Worm (Caenorhabditis elegans) whole organism, L1 larva: ENCODE data around the gene C27D6.12.
A peak's percentile ranks its signal among the peaks of the same experiment; 100 is the strongest.

Experiments used
- C16A3.4 ChIP-seq: fragments of 150-350 bp; optimal IDR thresholded peaks from 2 replicates; lab custom pipeline; 2014; ENCODE audit warnings: missing biosample characterization, missing genetic modification characterization
- F16B12.6 ChIP-seq: fragments of 150-350 bp; optimal IDR thresholded peaks from 2 replicates; lab custom pipeline; 2014; ENCODE audit warnings: missing biosample characterization, missing genetic modification characterization
- Y116A8C.19 ChIP-seq: sonication (generic microtip); optimal IDR thresholded peaks from 2 replicates; lab custom pipeline; 2016; ENCODE audit warnings: missing compliant biosample characterization, missing genetic modification characterization, borderline replicate concordance
- ces-1 ChIP-seq: fragments of 150-350 bp; optimal IDR thresholded peaks from 2 replicates; lab custom pipeline; 2014; ENCODE audit warnings: missing biosample characterization, missing genetic modification reagents, missing genetic modification characterization
- dsc-1 ChIP-seq: sonication (generic microtip); optimal IDR thresholded peaks from 2 replicates; lab custom pipeline; 2016; ENCODE audit warnings: mild to moderate bottlenecking, missing genetic modification characterization, missing compliant biosample characterization
- efl-1 ChIP-seq, 4 experiments: fragments of 150-350 bp; optimal IDR thresholded peaks in 3 of 4; peaks in 1 of 4; 1 replicate in 1 of 4; 2 replicates in 3 of 4; lab custom pipeline; 2014; ENCODE audit warnings: missing biosample characterization in 2 of 4, missing genetic modification characterization in 2 of 4, missing genetic modification reagents in 2 of 4
- elt-2 ChIP-seq: sonication (generic microtip); optimal IDR thresholded peaks from 2 replicates; lab custom pipeline; 2016; ENCODE audit warnings: missing genetic modification characterization, mild to moderate bottlenecking, inconsistent platforms, missing compliant biosample characterization, missing genetic modification reagents
- elt-3 ChIP-seq, 6 experiments: fragments of 150-350 bp in 1 of 6; sonication (generic microtip); optimal IDR thresholded peaks; 2 replicates each; lab custom pipeline; 2017 to 2018; ENCODE audit warnings: missing biosample characterization in 6 of 6, missing genetic modification characterization in 6 of 6, inconsistent platforms in 1 of 6
- ets-5 ChIP-seq: fragments of 200-800 bp; sonication (Bioruptor generic); IDR thresholded peaks from 2 replicates; pipeline ENCODE4 v1.3.6; 2022; ENCODE audit warnings: missing genetic modification characterization, missing compliant biosample characterization
- fkh-10 ChIP-seq: sonication (generic microtip); optimal IDR thresholded peaks from 2 replicates; lab custom pipeline; 2017; ENCODE audit warnings: missing biosample characterization, missing genetic modification reagents, missing genetic modification characterization
- fkh-8 ChIP-seq: sonication (generic microtip); optimal IDR thresholded peaks from 2 replicates; lab custom pipeline; 2016; ENCODE audit warnings: mild to moderate bottlenecking, missing genetic modification characterization, missing compliant biosample characterization
- fos-1 ChIP-seq: fragments of 150-350 bp; optimal IDR thresholded peaks from 2 replicates; lab custom pipeline; 2014; ENCODE audit warnings: missing biosample characterization, missing genetic modification characterization
- hlh-4 ChIP-seq: sonication (generic microtip); optimal IDR thresholded peaks from 2 replicates; lab custom pipeline; 2016; ENCODE audit warnings: mild to moderate bottlenecking, missing genetic modification characterization, missing compliant biosample characterization
- isw-1 ChIP-seq: fragments of 200-800 bp; sonication (Bioruptor generic); IDR thresholded peaks from 2 replicates; pipeline ENCODE4 v1.3.6; 2022; ENCODE audit warnings: missing genetic modification characterization, missing compliant biosample characterization
- lin-13 ChIP-seq: fragments of 150-350 bp; optimal IDR thresholded peaks from 2 replicates; lab custom pipeline; 2014; ENCODE audit warnings: missing biosample characterization, missing genetic modification reagents, missing genetic modification characterization
- lin-14 ChIP-seq: fragments of 200-800 bp; sonication (Bioruptor generic); optimal IDR thresholded peaks from 2 replicates; lab custom pipeline; 2018; ENCODE audit warnings: mild to moderate bottlenecking, missing genetic modification characterization, moderate library complexity, missing compliant biosample characterization
- lin-15B ChIP-seq: fragments of 150-350 bp; sonication (generic microtip); optimal IDR thresholded peaks from 3 replicates; lab custom pipeline; 2014; ENCODE audit warnings: missing biosample characterization, missing genetic modification characterization
- lin-35 ChIP-seq, 2 experiments: fragments of 150-350 bp; optimal IDR thresholded peaks; 2 replicates each; lab custom pipeline; 2014; ENCODE audit warnings: missing biosample characterization in 2 of 2, missing genetic modification characterization in 2 of 2, missing genetic modification reagents in 2 of 2
- lsy-2 ChIP-seq, 2 experiments: fragments of 150-350 bp; optimal IDR thresholded peaks; 2 replicates each; lab custom pipeline; 2014; ENCODE audit warnings: missing biosample characterization in 2 of 2, missing genetic modification characterization in 2 of 2
- mdl-1 ChIP-seq, 2 experiments: fragments of 150-350 bp; optimal IDR thresholded peaks; 2 replicates each; lab custom pipeline; 2014 to 2017; ENCODE audit warnings: missing biosample characterization in 2 of 2, missing genetic modification characterization in 2 of 2, inconsistent platforms in 1 of 2
- mep-1 ChIP-seq: fragments of 150-350 bp; optimal IDR thresholded peaks from 2 replicates; lab custom pipeline; 2014; ENCODE audit warnings: missing biosample characterization, missing genetic modification characterization
- nhr-19 ChIP-seq: fragments of 200-800 bp; sonication (Bioruptor generic); conservative IDR thresholded peaks from 2 replicates; pipeline ENCODE4 v1.3.6; 2022; ENCODE audit warnings: missing genetic modification characterization, missing compliant biosample characterization
- nhr-20 ChIP-seq: sonication (generic microtip); optimal IDR thresholded peaks from 2 replicates; lab custom pipeline; 2016; ENCODE audit warnings: mild to moderate bottlenecking, missing genetic modification characterization, missing compliant biosample characterization
- nhr-28 ChIP-seq: fragments of 150-350 bp; optimal IDR thresholded peaks from 2 replicates; lab custom pipeline; 2014; ENCODE audit warnings: missing biosample characterization, missing genetic modification characterization
- nhr-71 ChIP-seq: sonication (generic microtip); optimal IDR thresholded peaks from 2 replicates; lab custom pipeline; 2016; ENCODE audit warnings: mild to moderate bottlenecking, missing genetic modification characterization, moderate library complexity, missing compliant biosample characterization
- nhr-76 ChIP-seq: sonication (generic microtip); optimal IDR thresholded peaks from 2 replicates; lab custom pipeline; 2017; ENCODE audit warnings: missing biosample characterization, missing genetic modification characterization
- nhr-77 ChIP-seq: fragments of 150-350 bp; optimal IDR thresholded peaks from 2 replicates; lab custom pipeline; 2014; ENCODE audit warnings: missing biosample characterization, missing genetic modification characterization
- nhr-84 ChIP-seq: sonication (generic microtip); optimal IDR thresholded peaks from 2 replicates; lab custom pipeline; 2017; ENCODE audit warnings: missing biosample characterization, missing genetic modification characterization
- nhr-85 ChIP-seq: sonication (generic microtip); peaks from one replicate; lab custom pipeline; 2016; ENCODE audit warnings: missing genetic modification characterization, inconsistent platforms, missing compliant biosample characterization
- nhr-90 ChIP-seq: sonication (generic microtip); optimal IDR thresholded peaks from 2 replicates; lab custom pipeline; 2016; ENCODE audit warnings: mild to moderate bottlenecking, missing genetic modification characterization, missing compliant biosample characterization; ENCODE audit not compliant: poor library complexity
- pqm-1 ChIP-seq: sonication (generic microtip); optimal IDR thresholded peaks from 3 replicates; lab custom pipeline; 2017; ENCODE audit warnings: missing biosample characterization, missing genetic modification characterization
- rnt-1 ChIP-seq: sonication (generic microtip); optimal IDR thresholded peaks from 2 replicates; lab custom pipeline; 2016; ENCODE audit warnings: mild to moderate bottlenecking, missing genetic modification characterization, moderate library complexity, missing compliant biosample characterization
- skn-1 ChIP-seq: fragments of 150-350 bp; optimal IDR thresholded peaks from 2 replicates; lab custom pipeline; 2014; ENCODE audit warnings: missing biosample characterization, missing genetic modification characterization
- snu-23 ChIP-seq: sonication (generic microtip); optimal IDR thresholded peaks from 2 replicates; lab custom pipeline; 2016; ENCODE audit warnings: missing genetic modification characterization, missing compliant biosample characterization
- sox-4 ChIP-seq: sonication (generic microtip); optimal IDR thresholded peaks from 2 replicates; lab custom pipeline; 2016; ENCODE audit warnings: missing genetic modification characterization, missing compliant biosample characterization
- sup-37 ChIP-seq: fragments of 200-800 bp; sonication (Bioruptor generic); optimal IDR thresholded peaks from 2 replicates; lab custom pipeline; 2018; ENCODE audit warnings: mild to moderate bottlenecking, missing genetic modification characterization, missing compliant biosample characterization
- tlp-1 ChIP-seq: fragments of 150-350 bp; optimal IDR thresholded peaks from 2 replicates; lab custom pipeline; 2014; ENCODE audit warnings: missing biosample characterization, missing genetic modification characterization
- unc-130 ChIP-seq: fragments of 150-350 bp; optimal IDR thresholded peaks from 2 replicates; lab custom pipeline; 2017; ENCODE audit warnings: missing biosample characterization, missing genetic modification characterization, inconsistent platforms
- unc-62 ChIP-seq: fragments of 150-350 bp; optimal IDR thresholded peaks from 2 replicates; lab custom pipeline; 2014; ENCODE audit warnings: missing biosample characterization, missing genetic modification reagents, missing genetic modification characterization
- unc-98 ChIP-seq: fragments of 200-800 bp; sonication (Bioruptor generic); IDR thresholded peaks from 2 replicates; pipeline ENCODE4 v1.3.6; 2022; ENCODE audit warnings: missing genetic modification characterization, missing compliant biosample characterization
- zag-1 ChIP-seq: fragments of 150-350 bp; optimal IDR thresholded peaks from 2 replicates; lab custom pipeline; 2014; ENCODE audit warnings: missing biosample characterization, missing genetic modification characterization
- ztf-11 ChIP-seq, 2 experiments: sonication (generic microtip); optimal IDR thresholded peaks; 2 replicates each; lab custom pipeline; 2016 to 2017; ENCODE audit warnings: missing genetic modification characterization in 2 of 2, missing biosample characterization in 1 of 2, missing compliant biosample characterization in 1 of 2
- ztf-4 ChIP-seq: fragments of 150-350 bp; optimal IDR thresholded peaks from 2 replicates; lab custom pipeline; 2014; ENCODE audit warnings: missing biosample characterization, missing genetic modification characterization

The C27D6.12 gene

DNA sequence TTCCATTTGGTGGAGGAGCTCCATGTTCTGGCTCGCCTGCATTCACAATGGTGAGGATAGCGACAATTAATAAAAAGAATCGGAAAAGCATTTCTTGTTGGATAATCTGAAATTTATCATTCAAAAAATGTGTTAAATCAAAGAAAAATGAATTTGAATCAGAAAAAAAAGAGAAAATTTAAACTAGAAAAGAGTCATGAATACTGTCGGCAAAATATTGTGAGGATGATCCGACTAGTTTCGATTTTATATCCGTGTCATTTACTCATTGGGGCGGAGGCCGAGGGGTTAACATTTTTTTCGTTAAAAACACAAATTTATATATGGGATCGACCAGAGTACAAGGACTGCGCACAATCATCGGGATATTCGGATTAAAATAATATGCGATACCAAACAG lies at the start of gene C27D6.12:
Gene C27D6.12 (minus strand): TSS at position 101 of the 400 bp plus-strand sequence.
- no peak for TF ChIP-seq lin-15B
- no peak for TF ChIP-seq nhr-84 (tag; lab: Kevin White, UChicago)
- no peak for TF ChIP-seq nhr-28 (tag; lab: Kevin White, UChicago)
- TF ChIP-seq ces-1: no peak
- no peak for TF ChIP-seq unc-62 (GFP tag; lab: Kevin White, UChicago)
- no peak for TF ChIP-seq zag-1 (tag; lab: Kevin White, UChicago)
- TF ChIP-seq pqm-1 (tag; lab: Kevin White, UChicago): no peak

DNA sequence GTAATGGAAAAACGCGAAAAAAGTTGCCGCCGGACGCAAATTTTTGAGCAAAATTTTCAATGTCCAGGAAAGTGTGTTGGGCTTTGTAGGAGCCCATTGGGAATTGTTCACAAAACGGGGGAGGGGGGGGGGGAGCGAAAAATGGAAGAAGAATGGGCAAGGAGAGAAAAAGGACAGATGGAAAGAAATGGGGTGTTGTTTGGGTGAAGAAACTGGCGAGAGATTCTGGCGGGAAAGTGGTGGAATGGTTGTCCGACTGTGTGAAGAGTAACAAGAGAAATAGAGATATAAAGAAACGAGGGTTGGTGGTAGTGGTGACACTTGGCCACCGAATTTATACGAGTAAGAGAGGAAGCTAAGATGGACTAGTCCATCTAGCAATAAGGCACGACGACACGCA lies 48.5 kb upstream of the C27D6.12 start:
- peak in 1 of 2 experiments; percentile 21 for TF ChIP-seq efl-1 (optimal IDR thresholded peaks at IDR 0.05; lab: Kevin White, UChicago)
- no peak for TF ChIP-seq efl-1 (GFP tag; optimal IDR thresholded peaks at IDR 0.05 in 1 of 2; lab: Kevin White, UChicago)
- TF ChIP-seq rnt-1 (tag; lab: Kevin White, UChicago): peak; percentile 13
- TF ChIP-seq lin-14 (GFP tag; lab: Kevin White, UChicago): peak; percentile 66
- TF ChIP-seq unc-130 (tag; lab: Kevin White, UChicago): no peak

ce11 chrII:5225284-5225683 lies 47.5 kb upstream of the C27D6.12 start, which contains the start of gene dsh-1:
Gene dsh-1 (minus strand): TSS chrII:5225384.
- TF ChIP-seq lin-35 (GFP tag; optimal IDR thresholded peaks at IDR 0.05; lab: Kevin White, UChicago): peak in 1 of 2 experiments; percentile 2
- peak; percentile 68 for TF ChIP-seq F16B12.6 (tag; lab: Kevin White, UChicago)
- no peak for TF ChIP-seq snu-23 (GFP tag; lab: Kevin White, UChicago)
- TF ChIP-seq elt-3 (tag; optimal IDR thresholded peaks at IDR 0.05; lab: Kevin White, UChicago): no peak
- TF ChIP-seq lin-15B: no peak

DNA sequence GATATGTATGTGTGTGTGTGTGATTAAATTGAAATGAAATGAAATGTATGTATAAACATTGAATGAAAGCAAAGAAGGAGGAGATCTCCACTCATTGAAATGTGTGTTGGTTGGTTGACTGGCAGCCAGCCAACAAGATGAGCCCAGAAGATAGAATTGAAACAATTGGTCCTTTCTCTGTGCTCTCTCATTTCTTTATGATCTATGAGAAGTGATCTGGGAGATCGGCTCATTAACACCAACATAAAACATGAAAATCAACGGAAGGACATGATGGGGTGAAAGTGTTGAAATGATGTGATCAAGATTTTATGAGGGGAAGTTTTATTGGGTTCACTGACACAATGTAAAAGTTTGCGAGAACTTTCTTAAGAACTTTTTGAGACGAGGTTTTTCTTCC lies 45.0 kb upstream of the C27D6.12 start:
- TF ChIP-seq lin-14 (GFP tag; lab: Kevin White, UChicago) (peak; percentile 5), ztf-4 (tag; lab: Kevin White, UChicago) (no peak), rnt-1 (tag; lab: Kevin White, UChicago) (peak; percentile 72), nhr-28 (tag; lab: Kevin White, UChicago) (no peak), C16A3.4 (tag; lab: Kevin White, UChicago) (no peak), dsc-1 (tag; lab: Kevin White, UChicago) (peak; percentile 32), nhr-76 (tag; lab: Kevin White, UChicago) (no peak), lsy-2 (tag; optimal IDR thresholded peaks at IDR 0.05; lab: Kevin White, UChicago) (peak in 1 of 2 experiments; percentile 1), snu-23 (GFP tag; lab: Kevin White, UChicago) (peak; percentile 1), nhr-71 (tag; lab: Kevin White, UChicago) (peak; percentile 41)

- TF ChIP-seq sup-37 (GFP tag; lab: Kevin White, UChicago): no peak
- no peak for TF ChIP-seq unc-98 (GFP tag; lab: Robert Waterston, UW)
- no peak for TF ChIP-seq skn-1 (tag; lab: Kevin White, UChicago)
- peak; percentile 2 for TF ChIP-seq C16A3.4 (tag; lab: Kevin White, UChicago)
- peak; percentile 96 for TF ChIP-seq dsc-1 (tag; lab: Kevin White, UChicago)
- TF ChIP-seq nhr-19 (GFP tag; lab: Robert Waterston, UW): no peak
- TF ChIP-seq Y116A8C.19 (tag; lab: Kevin White, UChicago): no peak
- no peak for TF ChIP-seq lin-13 (GFP tag; lab: Kevin White, UChicago)
- no peak for TF ChIP-seq nhr-77 (tag; lab: Kevin White, UChicago)
- TF ChIP-seq mdl-1 (tag; optimal IDR thresholded peaks at IDR 0.05; lab: Kevin White, UChicago): no peak
- TF ChIP-seq lsy-2 (tag; optimal IDR thresholded peaks at IDR 0.05; lab: Kevin White, UChicago): peak in 1 of 2 experiments; percentile 19
- TF ChIP-seq tlp-1 (tag; lab: Kevin White, UChicago): no peak
- TF ChIP-seq fos-1 (tag; lab: Kevin White, UChicago): no peak
- TF ChIP-seq lin-15B: no peak
- TF ChIP-seq unc-62 (GFP tag; lab: Kevin White, UChicago): no peak
- no peak for TF ChIP-seq efl-1 (optimal IDR thresholded peaks at IDR 0.05; lab: Kevin White, UChicago)
- no peak for TF ChIP-seq efl-1 (GFP tag; optimal IDR thresholded peaks at IDR 0.05 in 1 of 2; lab: Kevin White, UChicago)
- no peak for TF ChIP-seq nhr-85
- no peak for TF ChIP-seq sox-4
- no peak for TF ChIP-seq elt-2 (tag; lab: Kevin White, UChicago)
- TF ChIP-seq F16B12.6 (tag; lab: Kevin White, UChicago): no peak
- no peak for TF ChIP-seq hlh-4 (tag; lab: Kevin White, UChicago)
- no peak for TF ChIP-seq nhr-20 (tag; lab: Kevin White, UChicago)
- no peak for TF ChIP-seq ets-5
- TF ChIP-seq mep-1: no peak
- no peak for TF ChIP-seq ztf-11 (tag; optimal IDR thresholded peaks at IDR 0.05; lab: Kevin White, UChicago)
- no peak for TF ChIP-seq isw-1
- TF ChIP-seq pqm-1 (tag; lab: Kevin White, UChicago): no peak
- no peak for TF ChIP-seq fkh-8 (tag; lab: Kevin White, UChicago)
- no peak for TF ChIP-seq nhr-90
- TF ChIP-seq fkh-10: no peak
Measured at ce11 chrII:5220648-5221047, 42.8 kb upstream of the C27D6.12 start.
